Worm (Caenorhabditis elegans) whole organism, L1 larva: Measurements from ENCODE around the gene ZK262.8.

Experiments used
- ama-1 ChIP-seq: fragments of 150-350 bp; optimal IDR thresholded peaks from 2 replicates; lab custom pipeline; 2014
- dpl-1 ChIP-seq, 3 experiments: fragments of 150-350 bp in 2 of 3; sonication (generic microtip) in 1 of 3; optimal IDR thresholded peaks; 2 replicates each; lab custom pipeline; 2014 to 2017; ENCODE audit warnings: missing biosample characterization in 3 of 3, missing genetic modification characterization in 3 of 3, missing genetic modification reagents in 3 of 3
- elt-2 ChIP-seq: sonication (generic microtip); optimal IDR thresholded peaks from 2 replicates; lab custom pipeline; 2016; ENCODE audit warnings: missing genetic modification characterization, mild to moderate bottlenecking, inconsistent platforms, missing compliant biosample characterization, missing genetic modification reagents
- elt-3 ChIP-seq, 6 experiments: fragments of 150-350 bp in 1 of 6; sonication (generic microtip); optimal IDR thresholded peaks; 2 replicates each; lab custom pipeline; 2017 to 2018; ENCODE audit warnings: missing biosample characterization in 6 of 6, missing genetic modification characterization in 6 of 6, inconsistent platforms in 1 of 6
- lin-35 ChIP-seq, 2 experiments: fragments of 150-350 bp; optimal IDR thresholded peaks; 2 replicates each; lab custom pipeline; 2014; ENCODE audit warnings: missing biosample characterization in 2 of 2, missing genetic modification characterization in 2 of 2, missing genetic modification reagents in 2 of 2
- lin-39 ChIP-seq: fragments of 150-350 bp; optimal IDR thresholded peaks from 2 replicates; lab custom pipeline; 2014; ENCODE audit warnings: missing biosample characterization, missing genetic modification reagents, missing genetic modification characterization
- mdl-1 ChIP-seq, 2 experiments: fragments of 150-350 bp; optimal IDR thresholded peaks; 2 replicates each; lab custom pipeline; 2014 to 2017; ENCODE audit warnings: missing biosample characterization in 2 of 2, missing genetic modification characterization in 2 of 2, inconsistent platforms in 1 of 2
- nhr-12 ChIP-seq: sonication (generic microtip); optimal IDR thresholded peaks from 2 replicates; lab custom pipeline; 2017; ENCODE audit warnings: missing biosample characterization, missing genetic modification characterization
- pag-3 ChIP-seq: sonication (generic microtip); optimal IDR thresholded peaks from 2 replicates; lab custom pipeline; 2017; ENCODE audit warnings: missing genetic modification characterization, mild to moderate bottlenecking, missing compliant biosample characterization, antibody characterized with exemption, borderline replicate concordance; ENCODE audit not compliant: insufficient read depth
- unc-130 ChIP-seq: fragments of 150-350 bp; optimal IDR thresholded peaks from 2 replicates; lab custom pipeline; 2017; ENCODE audit warnings: missing biosample characterization, missing genetic modification characterization, inconsistent platforms
- ztf-11 ChIP-seq, 2 experiments: sonication (generic microtip); optimal IDR thresholded peaks; 2 replicates each; lab custom pipeline; 2016 to 2017; ENCODE audit warnings: missing genetic modification characterization in 2 of 2, missing biosample characterization in 1 of 2, missing compliant biosample characterization in 1 of 2

- TF ChIP-seq ama-1 (lab: Kevin White, UChicago) (no peak), nhr-12 (tag; lab: Kevin White, UChicago) (no peak), mdl-1 (tag; optimal IDR thresholded peaks at IDR 0.05; lab: Kevin White, UChicago) (no peak), dpl-1 (GFP tag; optimal IDR thresholded peaks at IDR 0.05; lab: Kevin White, UChicago) (no peak), elt-2 (tag; lab: Kevin White, UChicago) (no peak), lin-35 (GFP tag; optimal IDR thresholded peaks at IDR 0.05; lab: Kevin White, UChicago) (no peak), ztf-11 (tag; optimal IDR thresholded peaks at IDR 0.05; lab: Kevin White, UChicago) (no peak), pag-3 (tag; lab: Kevin White, UChicago) (no peak), elt-3 (tag; optimal IDR thresholded peaks at IDR 0.05; lab: Kevin White, UChicago) (no peak), lin-39 (tag; lab: Kevin White, UChicago) (no peak), unc-130 (tag; lab: Kevin White, UChicago) (no peak)
Measured at ce11 chrV:18474223-18474622, 36.0 kb downstream of the ZK262.8 start, which contains the start of gene srh-181.
